Worm (Caenorhabditis elegans) whole organism, L2 larva: ENCODE measurements around the gene tag-321.

ENCODE experiments used
- C34F6.9 ChIP-seq: fragments of 150-350 bp; optimal IDR thresholded peaks from 2 replicates; lab custom pipeline; 2014; ENCODE audit warnings: missing biosample characterization, missing genetic modification characterization
- F13H6.1 ChIP-seq: sonication (generic microtip); optimal IDR thresholded peaks from 2 replicates; lab custom pipeline; 2016; ENCODE audit warnings: missing genetic modification characterization, missing compliant biosample characterization
- R02D3.7 ChIP-seq: fragments of 150-350 bp; optimal IDR thresholded peaks from 2 replicates; lab custom pipeline; 2014; ENCODE audit warnings: missing biosample characterization, missing genetic modification characterization
- Y55F3AM.14 ChIP-seq: fragments of 200-800 bp; sonication (Bioruptor generic); optimal IDR thresholded peaks from 2 replicates; lab custom pipeline; 2018; ENCODE audit warnings: mild to moderate bottlenecking, missing genetic modification characterization, missing compliant biosample characterization
- ZK546.5 ChIP-seq: sonication (generic microtip); optimal IDR thresholded peaks from 2 replicates; lab custom pipeline; 2017; ENCODE audit warnings: missing biosample characterization, missing genetic modification characterization
- alr-1 ChIP-seq: fragments of 150-350 bp; optimal IDR thresholded peaks from 2 replicates; lab custom pipeline; 2014; ENCODE audit warnings: missing biosample characterization, missing genetic modification characterization
- ama-1 ChIP-seq: fragments of 150-350 bp; optimal IDR thresholded peaks from 2 replicates; lab custom pipeline; 2018; ENCODE audit warnings: inconsistent platforms
- blmp-1 ChIP-seq: sonication (generic microtip); optimal IDR thresholded peaks from 2 replicates; lab custom pipeline; 2017; ENCODE audit warnings: missing genetic modification characterization, mild to moderate bottlenecking, missing compliant biosample characterization, antibody characterized with exemption, moderate library complexity; ENCODE audit not compliant: insufficient read depth
- ceh-16 ChIP-seq: fragments of 150-350 bp; optimal IDR thresholded peaks from 2 replicates; lab custom pipeline; 2014; ENCODE audit warnings: missing biosample characterization, missing genetic modification characterization
- ceh-82 ChIP-seq: fragments of 150-350 bp; optimal IDR thresholded peaks from 2 replicates; lab custom pipeline; 2014; ENCODE audit warnings: missing biosample characterization, missing genetic modification characterization
- crh-2 ChIP-seq: sonication (generic microtip); optimal IDR thresholded peaks from 2 replicates; lab custom pipeline; 2017; ENCODE audit warnings: missing biosample characterization, missing genetic modification characterization
- dmd-4 ChIP-seq: sonication (generic microtip); optimal IDR thresholded peaks from 2 replicates; lab custom pipeline; 2017; ENCODE audit warnings: missing biosample characterization, missing genetic modification characterization
- egl-27 ChIP-seq: sonication (generic microtip); optimal IDR thresholded peaks from 3 replicates; lab custom pipeline; 2017; ENCODE audit warnings: missing biosample characterization, missing genetic modification reagents, missing genetic modification characterization
- elt-1 ChIP-seq: fragments of 150-350 bp; optimal IDR thresholded peaks from 2 replicates; lab custom pipeline; 2014; ENCODE audit warnings: missing biosample characterization, missing genetic modification characterization
- fos-1 ChIP-seq: fragments of 150-350 bp; optimal IDR thresholded peaks from 2 replicates; lab custom pipeline; 2014; ENCODE audit warnings: missing biosample characterization, missing genetic modification characterization
- gmeb-1 ChIP-seq: fragments of 150-350 bp; optimal IDR thresholded peaks from 2 replicates; lab custom pipeline; 2014; ENCODE audit warnings: missing biosample characterization, missing genetic modification characterization
- lin-11 ChIP-seq: fragments of 150-350 bp; sonication (generic microtip); optimal IDR thresholded peaks from 2 replicates; lab custom pipeline; 2014; ENCODE audit warnings: missing biosample characterization, missing genetic modification characterization, inconsistent platforms, mixed read lengths
- lin-13 ChIP-seq: fragments of 150-350 bp; optimal IDR thresholded peaks from 2 replicates; lab custom pipeline; 2014; ENCODE audit warnings: missing biosample characterization, missing genetic modification reagents, missing genetic modification characterization
- lin-39 ChIP-seq: fragments of 150-350 bp; optimal IDR thresholded peaks from 2 replicates; lab custom pipeline; 2014; ENCODE audit warnings: missing biosample characterization, missing genetic modification reagents, missing genetic modification characterization
- lsy-2 ChIP-seq, 2 experiments: fragments of 150-350 bp in 1 of 2; sonication (generic microtip) in 1 of 2; optimal IDR thresholded peaks; 2 replicates each; lab custom pipeline; 2014 to 2017; ENCODE audit warnings: missing biosample characterization in 2 of 2, missing genetic modification characterization in 2 of 2
- mab-5 ChIP-seq: fragments of 150-350 bp; optimal IDR thresholded peaks from 2 replicates; lab custom pipeline; 2014; ENCODE audit warnings: missing biosample characterization, missing genetic modification characterization
- mbf-1 ChIP-seq: sonication (generic microtip); optimal IDR thresholded peaks from 2 replicates; lab custom pipeline; 2017; ENCODE audit warnings: missing biosample characterization, missing genetic modification characterization
- mdl-1 ChIP-seq, 2 experiments: fragments of 150-350 bp in 1 of 2; sonication (generic microtip) in 1 of 2; optimal IDR thresholded peaks; 2 replicates each; lab custom pipeline; 2017; ENCODE audit warnings: missing biosample characterization in 2 of 2, missing genetic modification characterization in 2 of 2
- nhr-11 ChIP-seq: fragments of 150-350 bp; optimal IDR thresholded peaks from 2 replicates; lab custom pipeline; 2014; ENCODE audit warnings: missing biosample characterization, missing genetic modification characterization
- nhr-12 ChIP-seq: fragments of 150-350 bp; optimal IDR thresholded peaks from 2 replicates; lab custom pipeline; 2014; ENCODE audit warnings: missing biosample characterization, missing genetic modification characterization
- nhr-129 ChIP-seq: fragments of 150-350 bp; optimal IDR thresholded peaks from 2 replicates; lab custom pipeline; 2014; ENCODE audit warnings: missing biosample characterization, missing genetic modification characterization
- nhr-21 ChIP-seq: fragments of 150-350 bp; optimal IDR thresholded peaks from 2 replicates; lab custom pipeline; 2014; ENCODE audit warnings: missing biosample characterization, missing genetic modification characterization
- nhr-23 ChIP-seq: fragments of 150-350 bp; optimal IDR thresholded peaks from 2 replicates; lab custom pipeline; 2014; ENCODE audit warnings: missing biosample characterization, missing genetic modification reagents, missing genetic modification characterization
- nhr-25 ChIP-seq: fragments of 150-350 bp; sonication (generic microtip); optimal IDR thresholded peaks from 3 replicates; lab custom pipeline; 2014; ENCODE audit warnings: missing biosample characterization, missing genetic modification characterization
- nhr-6 ChIP-seq: fragments of 150-350 bp; optimal IDR thresholded peaks from 2 replicates; lab custom pipeline; 2014; ENCODE audit warnings: missing biosample characterization, missing genetic modification characterization
- peb-1 ChIP-seq: fragments of 150-350 bp; optimal IDR thresholded peaks from 2 replicates; lab custom pipeline; 2014; ENCODE audit warnings: missing biosample characterization, missing genetic modification characterization
- sem-4 ChIP-seq: fragments of 150-350 bp; optimal IDR thresholded peaks from 2 replicates; lab custom pipeline; 2014; ENCODE audit warnings: missing biosample characterization, missing genetic modification reagents, missing genetic modification characterization
- skn-1 ChIP-seq: sonication (generic microtip); optimal IDR thresholded peaks from 2 replicates; lab custom pipeline; 2017; ENCODE audit warnings: missing biosample characterization, missing genetic modification characterization
- sma-3 ChIP-seq: sonication (generic microtip); optimal IDR thresholded peaks from 2 replicates; lab custom pipeline; 2016; ENCODE audit warnings: missing genetic modification reagents, missing genetic modification characterization, missing compliant biosample characterization
- sma-9 ChIP-seq, 2 experiments: fragments of 150-350 bp in 1 of 2; sonication (generic microtip) in 1 of 2; optimal IDR thresholded peaks; 2 replicates each; lab custom pipeline; 2014 to 2016; ENCODE audit warnings: missing genetic modification characterization in 2 of 2, mild to moderate bottlenecking in 1 of 2, missing biosample characterization in 1 of 2, missing compliant biosample characterization in 1 of 2, missing genetic modification reagents in 1 of 2, moderate library complexity in 1 of 2
- snpc-4 ChIP-seq: fragments of 150-350 bp; optimal IDR thresholded peaks from 2 replicates; lab custom pipeline; 2014; ENCODE audit warnings: missing biosample characterization, missing genetic modification characterization
- unc-39 ChIP-seq: fragments of 150-350 bp; optimal IDR thresholded peaks from 2 replicates; lab custom pipeline; 2014; ENCODE audit warnings: missing biosample characterization, missing genetic modification characterization
- unc-55 ChIP-seq: fragments of 150-350 bp; sonication (generic microtip); optimal IDR thresholded peaks from 3 replicates; lab custom pipeline; 2014; ENCODE audit warnings: missing biosample characterization, missing genetic modification reagents, missing genetic modification characterization
- unc-62 ChIP-seq: fragments of 150-350 bp; optimal IDR thresholded peaks from 2 replicates; lab custom pipeline; 2014; ENCODE audit warnings: missing biosample characterization, missing genetic modification reagents, missing genetic modification characterization
- zag-1 ChIP-seq: fragments of 150-350 bp; optimal IDR thresholded peaks from 2 replicates; lab custom pipeline; 2014; ENCODE audit warnings: missing biosample characterization, missing genetic modification characterization
- ztf-1 ChIP-seq: fragments of 200-800 bp; sonication (Bioruptor generic); conservative IDR thresholded peaks from 2 replicates; pipeline ENCODE4 v1.3.6; 2022; ENCODE audit warnings: missing genetic modification characterization, missing compliant biosample characterization
- ztf-11 ChIP-seq: sonication (generic microtip); optimal IDR thresholded peaks from 2 replicates; lab custom pipeline; 2017; ENCODE audit warnings: missing biosample characterization, missing genetic modification characterization
- ztf-4 ChIP-seq: fragments of 150-350 bp; optimal IDR thresholded peaks from 2 replicates; lab custom pipeline; 2014; ENCODE audit warnings: missing biosample characterization, missing genetic modification characterization

The tag-321 gene

ce11 chrIV:7791821-7792446 lies 8.3 kb upstream of the tag-321 start, which contains the start of gene C33H5.13 (continued):
- TF ChIP-seq alr-1 (tag; lab: Kevin White, UChicago) (no peak), Y55F3AM.14 (GFP tag; lab: Kevin White, UChicago) (no peak), sma-3 (GFP tag; lab: Kevin White, UChicago) (no peak)

- TF ChIP-seq nhr-25 (tag; lab: Kevin White, UChicago) (peak; percentile 71), mbf-1 (no peak), unc-55 (GFP tag; lab: Kevin White, UChicago) (peak; percentile 97), zag-1 (peak; percentile 36), dmd-4 (tag; lab: Kevin White, UChicago) (no peak), nhr-11 (tag; lab: Kevin White, UChicago) (no peak), nhr-12 (tag; lab: Kevin White, UChicago) (no peak), unc-62 (GFP tag; lab: Kevin White, UChicago) (no peak), ceh-82 (peak; percentile 59), nhr-6 (tag; lab: Kevin White, UChicago) (peak; percentile 64), peb-1 (tag; lab: Kevin White, UChicago) (no peak), ztf-1 (GFP tag; lab: Robert Waterston, UW) (no peak), lin-39 (tag; lab: Kevin White, UChicago) (peak; percentile 55), gmeb-1 (tag; lab: Kevin White, UChicago) (peak; percentile 88), elt-1 (tag; lab: Kevin White, UChicago) (no peak), R02D3.7 (tag; lab: Kevin White, UChicago) (peak; percentile 4), ztf-11 (no peak), sma-9 (GFP tag; optimal IDR thresholded peaks at IDR 0.05; lab: Kevin White, UChicago) (peak; percentile 74), sma-9 (tag; optimal IDR thresholded peaks at IDR 0.05; lab: Kevin White, UChicago) (no peak), ZK546.5 (tag; lab: Kevin White, UChicago) (peak; percentile 66), ama-1 (lab: Kevin White, UChicago) (peak; percentile 67), skn-1 (tag; lab: Kevin White, UChicago) (peak; percentile 66), alr-1 (tag; lab: Kevin White, UChicago) (peak; percentile 80), fos-1 (peak; percentile 39), lin-11 (tag; lab: Kevin White, UChicago) (peak; percentile 94), C34F6.9 (tag; lab: Kevin White, UChicago) (peak; percentile 90), mdl-1 (tag; optimal IDR thresholded peaks at IDR 0.05; lab: Kevin White, UChicago) (peak in 1 of 2 experiments; percentile 62), F13H6.1 (tag; lab: Kevin White, UChicago) (peak; percentile 76), ztf-4 (tag; lab: Kevin White, UChicago) (peak; percentile 86), nhr-21 (tag; lab: Kevin White, UChicago) (peak; percentile 67), sem-4 (peak; percentile 48), unc-39 (no peak), nhr-23 (no peak), nhr-129 (tag; lab: Kevin White, UChicago) (peak; percentile 95), egl-27 (tag; lab: Kevin White, UChicago) (peak; percentile 18), lsy-2 (tag; optimal IDR thresholded peaks at IDR 0.05; lab: Kevin White, UChicago) (peak; percentile 96 to 99), mab-5 (tag; lab: Kevin White, UChicago) (peak; percentile 88), crh-2 (tag; lab: Kevin White, UChicago) (peak; percentile 91), ceh-16 (tag; lab: Kevin White, UChicago) (peak; percentile 65), blmp-1 (tag; lab: Kevin White, UChicago) (peak; percentile 14), lin-13 (GFP tag; lab: Kevin White, UChicago) (peak; percentile 93), sma-3 (GFP tag; lab: Kevin White, UChicago) (peak; percentile 82), snpc-4 (tag; lab: Kevin White, UChicago) (peak; percentile 71)
Observed at ce11 chrIV:7790801-7791588, 7.3 kb upstream of the tag-321 start, which contains the start of gene rsp-6. Gene rsp-6 (minus strand): TSS chrIV:7791229.
